Fruit fly (Drosophila melanogaster) whole organism, prepupa: ENCODE data around the gene CG7246.

Source experiments
- Blimp-1 ChIP-seq: fragments of 200-800 bp; sonication (Bioruptor generic); optimal IDR thresholded peaks from 3 replicates; lab custom pipeline; 2017; ENCODE audit warnings: missing biosample characterization, missing genetic modification characterization, mild to moderate bottlenecking, moderate library complexity, missing genetic modification reagents
- CG10631 ChIP-seq: fragments of 200-800 bp; sonication (Bioruptor generic); optimal IDR thresholded peaks from 2 replicates; lab custom pipeline; 2016; ENCODE audit warnings: missing biosample characterization, missing genetic modification characterization
- CG10669 ChIP-seq: fragments of 200-800 bp; sonication (Bioruptor generic); optimal IDR thresholded peaks from 3 replicates; lab custom pipeline; 2018; ENCODE audit warnings: missing biosample characterization, mild to moderate bottlenecking, missing genetic modification characterization, moderate library complexity
- CG11294 ChIP-seq: fragments of 200-800 bp; sonication (Bioruptor generic); IDR thresholded peaks from 2 replicates; pipeline ENCODE4 v1.3.6; 2022; ENCODE audit warnings: missing biosample characterization, missing genetic modification characterization
- CG11902 ChIP-seq: fragments of 200-800 bp; sonication (Bioruptor generic); optimal IDR thresholded peaks from 3 replicates; lab custom pipeline; 2016; ENCODE audit warnings: missing biosample characterization, missing genetic modification characterization
- CG15336 ChIP-seq: fragments of 200-800 bp; sonication (Bioruptor generic); IDR thresholded peaks from 2 replicates; pipeline ENCODE4 v1.3.6; 2022; ENCODE audit warnings: missing biosample characterization, missing genetic modification characterization
- CG1621 ChIP-seq: fragments of 200-800 bp; sonication (Bioruptor generic); optimal IDR thresholded peaks from 3 replicates; lab custom pipeline; 2018; ENCODE audit warnings: missing biosample characterization, mild to moderate bottlenecking, missing genetic modification characterization
- CG16779 ChIP-seq: fragments of 200-800 bp; sonication (Bioruptor generic); optimal IDR thresholded peaks from 3 replicates; lab custom pipeline; 2017; ENCODE audit warnings: missing biosample characterization, mild to moderate bottlenecking, missing genetic modification characterization
- CG3032 ChIP-seq: fragments of 200-800 bp; optimal IDR thresholded peaks from 2 replicates; lab custom pipeline; 2019; ENCODE audit warnings: missing biosample characterization, mild to moderate bottlenecking, missing genetic modification characterization, moderate library complexity
- CG31627 ChIP-seq: fragments of 200-800 bp; sonication (Bioruptor generic); optimal IDR thresholded peaks from 3 replicates; lab custom pipeline; 2016; ENCODE audit warnings: missing biosample characterization, missing genetic modification characterization
- CG32006 ChIP-seq: fragments of 200-800 bp; sonication (Bioruptor generic); optimal IDR thresholded peaks from 3 replicates; lab custom pipeline; 2017; ENCODE audit warnings: missing biosample characterization, mild to moderate bottlenecking, missing genetic modification characterization
- CG34406 ChIP-seq: fragments of 200-800 bp; sonication (Bioruptor generic); optimal IDR thresholded peaks from 3 replicates; lab custom pipeline; 2016; ENCODE audit warnings: missing biosample characterization, missing genetic modification characterization
- CG6276 ChIP-seq: fragments of 200-800 bp; sonication (Bioruptor generic); optimal IDR thresholded peaks from 2 replicates; lab custom pipeline; 2017; ENCODE audit warnings: missing biosample characterization, mild to moderate bottlenecking, missing genetic modification characterization
- CG6792 ChIP-seq: fragments of 200-800 bp; sonication (Bioruptor generic); optimal IDR thresholded peaks from 3 replicates; lab custom pipeline; 2016; ENCODE audit warnings: missing biosample characterization, missing genetic modification characterization
- CG6808 ChIP-seq: fragments of 200-800 bp; sonication (Bioruptor generic); optimal IDR thresholded peaks from 3 replicates; lab custom pipeline; 2017; ENCODE audit warnings: missing biosample characterization, missing genetic modification characterization, mild to moderate bottlenecking, moderate library complexity, missing genetic modification reagents
- CG7368 ChIP-seq: fragments of 200-800 bp; sonication (Bioruptor generic); optimal IDR thresholded peaks from 3 replicates; lab custom pipeline; 2016; ENCODE audit warnings: missing biosample characterization, missing genetic modification characterization
- CG8119 ChIP-seq: fragments of 200-800 bp; sonication (Bioruptor generic); IDR thresholded peaks from 3 replicates; pipeline ENCODE4 v1.3.6; 2022; ENCODE audit warnings: missing biosample characterization, missing genetic modification characterization
- CG8319 ChIP-seq: fragments of 200-800 bp; sonication (Bioruptor generic); optimal IDR thresholded peaks from 3 replicates; lab custom pipeline; 2016; ENCODE audit warnings: missing biosample characterization, missing genetic modification characterization
- CG8632 ChIP-seq: fragments of 200-800 bp; sonication (Bioruptor generic); optimal IDR thresholded peaks from 3 replicates; lab custom pipeline; 2016; ENCODE audit warnings: missing biosample characterization, missing genetic modification characterization
- CG9139 ChIP-seq: fragments of 200-800 bp; sonication (Bioruptor generic); optimal IDR thresholded peaks from 3 replicates; lab custom pipeline; 2017; ENCODE audit warnings: missing biosample characterization, mild to moderate bottlenecking, missing genetic modification characterization
- Eip75B ChIP-seq: fragments of 200-800 bp; sonication (Bioruptor generic); optimal IDR thresholded peaks from 3 replicates; lab custom pipeline; 2016; ENCODE audit warnings: missing biosample characterization, missing genetic modification characterization
- Eip78C ChIP-seq: fragments of 200-800 bp; sonication (Bioruptor generic); peaks from one replicate; lab custom pipeline; 2016; ENCODE audit warnings: missing biosample characterization, missing genetic modification characterization
- Eip93F ChIP-seq: fragments of 200-800 bp; sonication (Bioruptor generic); optimal IDR thresholded peaks from 2 replicates; lab custom pipeline; 2016; ENCODE audit warnings: missing biosample characterization, mild to moderate bottlenecking, missing genetic modification characterization
- Ets21C ChIP-seq: fragments of 200-800 bp; sonication (Bioruptor generic); optimal IDR thresholded peaks from 3 replicates; lab custom pipeline; 2016; ENCODE audit warnings: missing biosample characterization, missing genetic modification characterization
- Ets96B ChIP-seq: fragments of 200-800 bp; optimal IDR thresholded peaks from 2 replicates; lab custom pipeline; 2019; ENCODE audit warnings: missing biosample characterization, mild to moderate bottlenecking, missing genetic modification characterization, moderate library complexity
- Gug ChIP-seq: fragments of 200-800 bp; sonication (Bioruptor generic); IDR thresholded peaks from 2 replicates; pipeline ENCODE4 v1.3.6; 2022; ENCODE audit warnings: missing biosample characterization, missing genetic modification characterization
- Hr38 ChIP-seq: sonication (Bioruptor generic); optimal IDR thresholded peaks from 2 replicates; lab custom pipeline; 2016; ENCODE audit warnings: missing biosample characterization, missing genetic modification characterization
- Hr39 ChIP-seq: fragments of 200-800 bp; sonication (Bioruptor generic); optimal IDR thresholded peaks from 2 replicates; lab custom pipeline; 2016; ENCODE audit warnings: missing biosample characterization, missing genetic modification characterization
- Hr4 ChIP-seq: fragments of 200-800 bp; sonication (Bioruptor generic); optimal IDR thresholded peaks from 3 replicates; lab custom pipeline; 2016; ENCODE audit warnings: missing biosample characterization, missing genetic modification characterization
- Lpt ChIP-seq: fragments of 200-800 bp; sonication (Bioruptor generic); optimal IDR thresholded peaks from 3 replicates; lab custom pipeline; 2016; ENCODE audit warnings: missing biosample characterization, missing genetic modification characterization
- Met ChIP-seq: fragments of 200-800 bp; sonication (Bioruptor generic); optimal IDR thresholded peaks from 3 replicates; lab custom pipeline; 2016; ENCODE audit warnings: missing biosample characterization, missing genetic modification characterization
- OdsH ChIP-seq: fragments of 200-800 bp; sonication (Bioruptor generic); optimal IDR thresholded peaks from 3 replicates; lab custom pipeline; 2016; ENCODE audit warnings: missing biosample characterization, missing genetic modification characterization
- Smox ChIP-seq: fragments of 200-800 bp; sonication (Bioruptor generic); optimal IDR thresholded peaks from 3 replicates; lab custom pipeline; 2016; ENCODE audit warnings: missing biosample characterization, missing genetic modification characterization
- Sox102F ChIP-seq: fragments of 200-800 bp; sonication (Bioruptor generic); optimal IDR thresholded peaks from 2 replicates; lab custom pipeline; 2016; ENCODE audit warnings: missing biosample characterization, mild to moderate bottlenecking, missing genetic modification characterization
- Sox15 ChIP-seq: fragments of 200-800 bp; sonication (Bioruptor generic); optimal IDR thresholded peaks from 3 replicates; lab custom pipeline; 2016; ENCODE audit warnings: missing biosample characterization, missing genetic modification characterization
- achi ChIP-seq: fragments of 200-800 bp; sonication (Bioruptor generic); optimal IDR thresholded peaks from 3 replicates; lab custom pipeline; 2016; ENCODE audit warnings: missing biosample characterization, missing genetic modification characterization
- acj6 ChIP-seq: fragments of 200-800 bp; sonication (Bioruptor generic); optimal IDR thresholded peaks from 3 replicates; lab custom pipeline; 2016; ENCODE audit warnings: missing biosample characterization, missing genetic modification characterization
- cyc ChIP-seq: fragments of 200-800 bp; sonication (Bioruptor generic); optimal IDR thresholded peaks from 3 replicates; lab custom pipeline; 2016; ENCODE audit warnings: missing biosample characterization, missing genetic modification characterization
- dac ChIP-seq: fragments of 200-800 bp; sonication (Bioruptor generic); optimal IDR thresholded peaks from 2 replicates; lab custom pipeline; 2017; ENCODE audit warnings: missing biosample characterization, mild to moderate bottlenecking, missing genetic modification characterization
- dsx ChIP-seq: fragments of 200-800 bp; optimal IDR thresholded peaks from 3 replicates; lab custom pipeline; 2019; ENCODE audit warnings: missing biosample characterization, mild to moderate bottlenecking, missing genetic modification characterization, moderate library complexity; ENCODE audit not compliant: poor library complexity, severe bottlenecking
- eg ChIP-seq: fragments of 200-800 bp; sonication (Bioruptor generic); IDR thresholded peaks from 3 replicates; pipeline ENCODE4 v1.3.6; 2022; ENCODE audit warnings: missing biosample characterization, missing genetic modification characterization
- esn ChIP-seq: fragments of 200-800 bp; sonication (Bioruptor generic); optimal IDR thresholded peaks from 2 replicates; lab custom pipeline; 2016; ENCODE audit warnings: missing biosample characterization, mild to moderate bottlenecking, missing genetic modification characterization, moderate library complexity
- fd59A ChIP-seq: fragments of 200-800 bp; sonication (Bioruptor generic); optimal IDR thresholded peaks from 2 replicates; lab custom pipeline; 2017; ENCODE audit warnings: missing biosample characterization, mild to moderate bottlenecking, missing genetic modification characterization, missing genetic modification reagents
- fkh ChIP-seq: fragments of 200-800 bp; sonication (Bioruptor generic); optimal IDR thresholded peaks from 3 replicates; lab custom pipeline; 2017; ENCODE audit warnings: missing biosample characterization, mild to moderate bottlenecking, missing genetic modification characterization, moderate library complexity
- lz ChIP-seq: fragments of 200-800 bp; sonication (Bioruptor generic); optimal IDR thresholded peaks from 3 replicates; lab custom pipeline; 2016; ENCODE audit warnings: missing biosample characterization, missing genetic modification characterization
- net ChIP-seq: fragments of 200-800 bp; sonication (Bioruptor generic); optimal IDR thresholded peaks from 3 replicates; lab custom pipeline; 2016; ENCODE audit warnings: missing biosample characterization, missing genetic modification characterization
- pdm3 ChIP-seq: fragments of 200-800 bp; sonication (Bioruptor generic); optimal IDR thresholded peaks from 3 replicates; lab custom pipeline; 2016; ENCODE audit warnings: missing biosample characterization, missing genetic modification characterization
- salr ChIP-seq, 2 experiments: fragments of 200-800 bp; sonication (Bioruptor generic); optimal IDR thresholded peaks; 3 replicates each; lab custom pipeline; 2016 to 2018; ENCODE audit warnings: missing biosample characterization in 2 of 2, missing genetic modification characterization in 2 of 2, mild to moderate bottlenecking in 1 of 2
- spab ChIP-seq: fragments of 200-800 bp; sonication (Bioruptor generic); optimal IDR thresholded peaks from 2 replicates; lab custom pipeline; 2017; ENCODE audit warnings: missing biosample characterization, mild to moderate bottlenecking, missing genetic modification characterization, missing genetic modification reagents
- ss ChIP-seq, 2 experiments: fragments of 200-800 bp; sonication (Bioruptor generic); optimal IDR thresholded peaks; 2 replicates in 1 of 2; 3 replicates in 1 of 2; lab custom pipeline; 2017 to 2018; ENCODE audit warnings: mild to moderate bottlenecking in 2 of 2, missing biosample characterization in 2 of 2, missing genetic modification characterization in 2 of 2, moderate library complexity in 1 of 2
- svp ChIP-seq: fragments of 200-800 bp; sonication (Bioruptor generic); peaks from one replicate; lab custom pipeline; 2016; ENCODE audit warnings: missing biosample characterization, missing genetic modification characterization
- topi ChIP-seq: fragments of 200-800 bp; sonication (Bioruptor generic); optimal IDR thresholded peaks from 3 replicates; lab custom pipeline; 2016; ENCODE audit warnings: missing biosample characterization, missing genetic modification characterization
- vri ChIP-seq: fragments of 200-800 bp; sonication (Bioruptor generic); optimal IDR thresholded peaks from 3 replicates; lab custom pipeline; 2016; ENCODE audit warnings: missing biosample characterization, mild to moderate bottlenecking, missing genetic modification characterization

CG7246 gene

DNA sequence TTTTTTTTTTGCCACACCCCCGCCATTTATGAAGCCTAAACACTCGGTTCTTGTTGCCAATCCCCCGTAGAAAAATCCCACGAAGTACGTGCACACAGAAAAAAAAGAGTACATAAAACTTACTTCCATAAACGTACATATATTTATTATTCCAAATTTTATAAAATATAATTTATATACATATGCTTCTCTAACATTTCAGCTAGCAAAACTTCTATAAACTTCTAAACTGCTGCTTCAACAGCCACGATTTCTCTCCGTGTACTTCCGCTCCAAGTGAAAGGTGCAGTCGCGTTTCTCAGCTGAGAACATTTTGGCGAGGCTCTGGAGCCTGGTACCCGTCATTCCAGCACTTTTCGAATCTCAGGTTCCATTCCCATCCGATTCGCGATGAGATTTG lies 18.2 kb downstream of the CG7246 start:
- TF ChIP-seq CG9139 (GFP tag; lab: Kevin White, UChicago) (no peak), CG7368 (no peak), net (GFP tag; lab: Kevin White, UChicago) (peak; percentile 48), ss (GFP tag; optimal IDR thresholded peaks at IDR 0.05; lab: Kevin White, UChicago) (peak; percentile 41 to 58), Lpt (no peak), Ets21C (peak; percentile 23), Hr38 (GFP tag; lab: Kevin White, UChicago) (no peak), CG8119 (GFP tag; lab: Robert Waterston, UW) (peak; percentile 76), Eip75B (GFP tag; lab: Kevin White, UChicago) (peak; percentile 26), lz (peak; percentile 39), Sox102F (GFP tag; lab: Kevin White, UChicago) (peak; percentile 50), acj6 (peak; percentile 59), Hr4 (GFP tag; lab: Kevin White, UChicago) (peak; percentile 21), dac (GFP tag; lab: Kevin White, UChicago) (no peak), Hr39 (GFP tag; lab: Kevin White, UChicago) (peak; percentile 35), Eip78C (GFP tag; lab: Kevin White, UChicago) (peak; percentile 90), OdsH (GFP tag; lab: Kevin White, UChicago) (peak; percentile 63), spab (GFP tag; lab: Kevin White, UChicago) (peak; percentile 20), CG16779 (tag; lab: Kevin White, UChicago) (no peak), CG6276 (GFP tag; lab: Kevin White, UChicago) (no peak), achi (GFP tag; lab: Kevin White, UChicago) (peak; percentile 72), Met (peak; percentile 65), vri (peak; percentile 43), Gug (GFP tag; lab: Robert Waterston, UW) (peak; percentile 63), CG3032 (tag; lab: Kevin White, UChicago) (peak; percentile 55), CG6808 (GFP tag; lab: Kevin White, UChicago) (no peak), dsx (GFP tag; lab: Kevin White, UChicago) (peak; percentile 63), CG15336 (GFP tag; lab: Robert Waterston, UW) (peak; percentile 74), Blimp-1 (GFP tag; lab: Kevin White, UChicago) (peak; percentile 10), fkh (GFP tag; lab: Kevin White, UChicago) (no peak), fd59A (GFP tag; lab: Kevin White, UChicago) (peak; percentile 21), Ets96B (tag; lab: Kevin White, UChicago) (peak; percentile 27), CG1621 (tag; lab: Kevin White, UChicago) (no peak), CG6792 (peak; percentile 51), eg (GFP tag; lab: Robert Waterston, UW) (peak; percentile 65), CG11294 (GFP tag; lab: Robert Waterston, UW) (peak; percentile 53), CG32006 (GFP tag; lab: Kevin White, UChicago) (peak; percentile 59), esn (GFP tag; lab: Kevin White, UChicago) (peak; percentile 54), CG31627 (GFP tag; lab: Kevin White, UChicago) (peak; percentile 34), svp (GFP tag; lab: Kevin White, UChicago) (peak; percentile 86), cyc (GFP tag; lab: Kevin White, UChicago) (peak; percentile 20), CG10631 (GFP tag; lab: Kevin White, UChicago) (peak; percentile 64), CG8632 (GFP tag; lab: Kevin White, UChicago) (peak; percentile 46), salr (GFP tag; optimal IDR thresholded peaks at IDR 0.05; lab: Kevin White, UChicago) (peak in 1 of 2 experiments; percentile 2), Eip93F (GFP tag; lab: Kevin White, UChicago) (no peak), pdm3 (GFP tag; lab: Kevin White, UChicago) (peak; percentile 8), Smox (GFP tag; lab: Kevin White, UChicago) (peak; percentile 57), CG11902 (no peak), CG10669 (GFP tag; lab: Kevin White, UChicago) (peak; percentile 41), CG34406 (GFP tag; lab: Kevin White, UChicago) (peak; percentile 53), topi (GFP tag; lab: Kevin White, UChicago) (peak; percentile 20), CG8319 (GFP tag; lab: Kevin White, UChicago) (no peak), Sox15 (peak; percentile 36)
